Fruit fly (Drosophila melanogaster): ENCODE measurements around the gene Or10a.

- TF ChIP-seq psq (optimal IDR thresholded peaks at IDR 0.05) (no peak), EcR (GFP tag; optimal IDR thresholded peaks at IDR 0.05) (no peak), CG8478 (optimal IDR thresholded peaks at IDR 0.05) (no peak), usp (GFP tag; optimal IDR thresholded peaks at IDR 0.05) (no peak), pan (optimal IDR thresholded peaks at IDR 0.05) (no peak), Dll (optimal IDR thresholded peaks at IDR 0.05) (no peak)
Observed at dm6 chrX:11452846-11453391, 35.7 kb upstream of the Or10a start.
